Fruit fly (Drosophila melanogaster) whole organism, embryonic: ENCODE data around the gene CG33203.

Source experiments
- B-H2 ChIP-seq: fragments of 200-800 bp; sonication (Bioruptor generic); optimal IDR thresholded peaks from 2 replicates; lab custom pipeline; 2018; ENCODE audit warnings: missing biosample characterization, mild to moderate bottlenecking, missing genetic modification characterization
- BEAF-32 ChIP-seq: fragments of 200-800 bp; sonication (Bioruptor generic); optimal IDR thresholded peaks from 3 replicates; lab custom pipeline; 2017; ENCODE audit warnings: missing biosample characterization, missing genetic modification characterization, mild to moderate bottlenecking, moderate library complexity, missing genetic modification reagents
- Bdp1 ChIP-seq: fragments of 200-800 bp; sonication (Bioruptor generic); optimal IDR thresholded peaks from 3 replicates; lab custom pipeline; 2016; ENCODE audit warnings: missing biosample characterization, missing genetic modification characterization
- CG1024 ChIP-seq: fragments of 200-800 bp; sonication (Bioruptor generic); IDR thresholded peaks from 2 replicates; pipeline ENCODE4 v1.3.6; 2022; ENCODE audit warnings: missing biosample characterization, missing genetic modification characterization
- CG10431 ChIP-seq: fragments of 200-800 bp; sonication (Bioruptor generic); optimal IDR thresholded peaks from 3 replicates; lab custom pipeline; 2018; ENCODE audit warnings: missing biosample characterization, mild to moderate bottlenecking, missing genetic modification characterization
- CG10959 ChIP-seq: fragments of 200-800 bp; sonication (Bioruptor generic); IDR thresholded peaks from 2 replicates; pipeline ENCODE4 v1.3.6; 2022; ENCODE audit warnings: missing biosample characterization, missing genetic modification characterization
- CG12155 ChIP-seq: fragments of 200-800 bp; sonication (Bioruptor generic); optimal IDR thresholded peaks from 3 replicates; lab custom pipeline; 2016; ENCODE audit warnings: missing biosample characterization, missing genetic modification characterization
- CG14014 ChIP-seq: fragments of 200-800 bp; sonication (Bioruptor generic); IDR thresholded peaks from 2 replicates; pipeline ENCODE4 v1.3.6; 2022; ENCODE audit warnings: missing biosample characterization, missing genetic modification characterization
- CG17186 ChIP-seq: fragments of 200-800 bp; sonication (Bioruptor generic); optimal IDR thresholded peaks from 3 replicates; lab custom pipeline; 2017; ENCODE audit warnings: missing biosample characterization, missing genetic modification reagents, missing genetic modification characterization
- CG17359 ChIP-seq: fragments of 200-800 bp; sonication (Bioruptor generic); optimal IDR thresholded peaks from 3 replicates; lab custom pipeline; 2018; ENCODE audit warnings: missing biosample characterization, mild to moderate bottlenecking, missing genetic modification characterization, moderate library complexity
- CG2875 ChIP-seq: fragments of 200-800 bp; sonication (Bioruptor generic); optimal IDR thresholded peaks from 2 replicates; lab custom pipeline; 2017; ENCODE audit warnings: missing biosample characterization, mild to moderate bottlenecking, missing genetic modification characterization, missing genetic modification reagents
- CG3065 ChIP-seq: fragments of 200-800 bp; sonication (Bioruptor generic); optimal IDR thresholded peaks from 2 replicates; lab custom pipeline; 2016; ENCODE audit warnings: missing biosample characterization, missing genetic modification characterization
- CG31224 ChIP-seq: fragments of 200-800 bp; sonication (Bioruptor generic); IDR thresholded peaks from 2 replicates; pipeline ENCODE4 v1.3.6; 2022; ENCODE audit warnings: missing biosample characterization, missing genetic modification characterization
- CG31441 ChIP-seq: fragments of 200-800 bp; sonication (Bioruptor generic); IDR thresholded peaks from 2 replicates; pipeline ENCODE4 v1.3.6; 2022; ENCODE audit warnings: missing biosample characterization, missing genetic modification characterization
- CG3281 ChIP-seq: fragments of 200-800 bp; sonication (Bioruptor generic); optimal IDR thresholded peaks from 3 replicates; lab custom pipeline; 2017; ENCODE audit warnings: missing biosample characterization, mild to moderate bottlenecking, missing genetic modification characterization
- CG34224 ChIP-seq: fragments of 200-800 bp; sonication (Bioruptor generic); IDR thresholded peaks from 3 replicates; pipeline ENCODE4 v1.3.6; 2022; ENCODE audit warnings: missing biosample characterization, missing genetic modification characterization; ENCODE audit not compliant: partially characterized antibody
- CG42726 ChIP-seq: fragments of 200-800 bp; sonication (Bioruptor generic); IDR thresholded peaks from 2 replicates; pipeline ENCODE4 v1.3.6; 2022; ENCODE audit warnings: missing biosample characterization, missing genetic modification characterization; ENCODE audit not compliant: partially characterized antibody
- CG6254 ChIP-seq: fragments of 200-800 bp; sonication (Bioruptor generic); optimal IDR thresholded peaks from 3 replicates; lab custom pipeline; 2017; ENCODE audit warnings: mild to moderate bottlenecking, missing biosample characterization, missing genetic modification reagents, missing genetic modification characterization
- CG6654 ChIP-seq: fragments of 200-800 bp; sonication (Bioruptor generic); optimal IDR thresholded peaks from 2 replicates; lab custom pipeline; 2017; ENCODE audit warnings: missing biosample characterization, mild to moderate bottlenecking, missing genetic modification characterization
- CG6683 ChIP-seq: fragments of 200-800 bp; sonication (Bioruptor generic); optimal IDR thresholded peaks from 2 replicates; lab custom pipeline; 2017; ENCODE audit warnings: missing biosample characterization, mild to moderate bottlenecking, missing genetic modification characterization, missing genetic modification reagents
- CG7928 ChIP-seq: fragments of 200-800 bp; sonication (Bioruptor generic); optimal IDR thresholded peaks from 2 replicates; lab custom pipeline; 2017; ENCODE audit warnings: missing biosample characterization, mild to moderate bottlenecking, missing genetic modification characterization
- CG9932 ChIP-seq: fragments of 200-800 bp; sonication (Bioruptor generic); IDR thresholded peaks from 2 replicates; pipeline ENCODE4 v1.3.6; 2022; ENCODE audit warnings: missing biosample characterization, missing genetic modification characterization
- D19B ChIP-seq: fragments of 200-800 bp; sonication (Bioruptor generic); optimal IDR thresholded peaks from 2 replicates; lab custom pipeline; 2017; ENCODE audit warnings: missing biosample characterization, mild to moderate bottlenecking, missing genetic modification characterization
- Dfd ChIP-seq, 2 experiments: fragments of >200 bp; optimal IDR thresholded peaks; 2 replicates each; lab custom pipeline; 2017; ENCODE audit warnings: missing biosample characterization in 2 of 2, missing genetic modification characterization in 2 of 2
- Doc2 ChIP-seq: fragments of 200-800 bp; sonication (Bioruptor generic); IDR thresholded peaks from 2 replicates; pipeline ENCODE4 v1.3.6; 2022; ENCODE audit warnings: missing biosample characterization, missing genetic modification characterization
- Ets65A ChIP-seq: fragments of 200-800 bp; sonication (Bioruptor generic); peaks from one replicate; lab custom pipeline; 2016; ENCODE audit warnings: missing biosample characterization, missing genetic modification characterization
- Fer1 ChIP-seq: fragments of 200-800 bp; sonication (Bioruptor generic); optimal IDR thresholded peaks from 2 replicates; lab custom pipeline; 2017; ENCODE audit warnings: missing biosample characterization, mild to moderate bottlenecking, missing genetic modification characterization
- Gug ChIP-seq: fragments of 200-800 bp; sonication (Bioruptor generic); IDR thresholded peaks from 4 replicates; pipeline ENCODE4 v1.3.6; 2022; ENCODE audit warnings: missing biosample characterization, missing genetic modification characterization
- HLH54F ChIP-seq: fragments of 200-800 bp; sonication (Bioruptor generic); optimal IDR thresholded peaks from 3 replicates; lab custom pipeline; 2016; ENCODE audit warnings: missing biosample characterization, missing genetic modification characterization
- Lpt ChIP-seq: fragments of >200 bp; optimal IDR thresholded peaks from 2 replicates; lab custom pipeline; 2018; ENCODE audit warnings: missing biosample characterization, missing genetic modification characterization
- Myb ChIP-seq: fragments of 200-800 bp; sonication (Bioruptor generic); optimal IDR thresholded peaks from 2 replicates; lab custom pipeline; 2016; ENCODE audit warnings: missing biosample characterization, missing genetic modification characterization
- NK7.1 ChIP-seq: fragments of 200-800 bp; sonication (Bioruptor generic); optimal IDR thresholded peaks from 3 replicates; lab custom pipeline; 2016; ENCODE audit warnings: missing biosample characterization, missing genetic modification characterization
- Oaz ChIP-seq: fragments of 200-800 bp; sonication (Bioruptor generic); IDR thresholded peaks from 2 replicates; pipeline ENCODE4 v1.3.6; 2022; ENCODE audit warnings: missing biosample characterization, missing genetic modification characterization
- Poxn ChIP-seq: fragments of 200-800 bp; sonication (Bioruptor generic); IDR thresholded peaks from 2 replicates; pipeline ENCODE4 v1.3.6; 2022; ENCODE audit warnings: missing biosample characterization, missing genetic modification characterization
- Xbp1 ChIP-seq: fragments of 200-800 bp; sonication (Bioruptor generic); optimal IDR thresholded peaks from 3 replicates; lab custom pipeline; 2016; ENCODE audit warnings: missing biosample characterization, mild to moderate bottlenecking, missing genetic modification characterization
- al ChIP-seq: fragments of 200-800 bp; sonication (Bioruptor generic); IDR thresholded peaks from 2 replicates; pipeline ENCODE4 v1.3.6; 2022; ENCODE audit warnings: missing biosample characterization, missing genetic modification characterization
- bowl ChIP-seq: fragments of 200-800 bp; sonication (Bioruptor generic); IDR thresholded peaks from 2 replicates; pipeline ENCODE4 v1.3.6; 2022; ENCODE audit warnings: missing biosample characterization, missing genetic modification characterization
- btn ChIP-seq: fragments of 200-800 bp; sonication (Bioruptor generic); optimal IDR thresholded peaks from 2 replicates; lab custom pipeline; 2016; ENCODE audit warnings: missing biosample characterization, missing genetic modification characterization
- chinmo ChIP-seq: fragments of 200-800 bp; sonication (Bioruptor generic); IDR thresholded peaks from 4 replicates; pipeline ENCODE4 v1.3.6; 2022; ENCODE audit warnings: missing biosample characterization, missing genetic modification characterization; ENCODE audit not compliant: partially characterized antibody
- crp ChIP-seq, 2 experiments: fragments of 200-800 bp; sonication (Bioruptor generic); optimal IDR thresholded peaks; 2 replicates in 1 of 2; 3 replicates in 1 of 2; lab custom pipeline; 2017; ENCODE audit warnings: missing biosample characterization in 2 of 2, missing genetic modification characterization in 2 of 2, mild to moderate bottlenecking in 1 of 2, moderate library complexity in 1 of 2
- eve ChIP-seq, 2 experiments: fragments of >200 bp; optimal IDR thresholded peaks; 2 replicates each; lab custom pipeline; 2017; ENCODE audit warnings: missing biosample characterization in 2 of 2, missing genetic modification characterization in 2 of 2
- fd3F ChIP-seq: fragments of 200-800 bp; sonication (Bioruptor generic); optimal IDR thresholded peaks from 2 replicates; lab custom pipeline; 2018; ENCODE audit warnings: missing biosample characterization, mild to moderate bottlenecking, missing genetic modification characterization, moderate library complexity
- gce ChIP-seq: fragments of 200-800 bp; sonication (Bioruptor generic); IDR thresholded peaks from 3 replicates; pipeline ENCODE4 v1.3.6; 2022; ENCODE audit warnings: missing biosample characterization, missing genetic modification characterization
- grau ChIP-seq: fragments of 200-800 bp; optimal IDR thresholded peaks from 3 replicates; lab custom pipeline; 2019; ENCODE audit warnings: missing biosample characterization, mild to moderate bottlenecking, missing genetic modification characterization, moderate library complexity
- jigr1 ChIP-seq: fragments of 200-800 bp; sonication (Bioruptor generic); IDR thresholded peaks from 3 replicates; pipeline ENCODE4 v1.3.6; 2022; ENCODE audit warnings: missing biosample characterization, missing genetic modification characterization
- knrl ChIP-seq: fragments of 200-800 bp; sonication (Bioruptor generic); IDR thresholded peaks from 3 replicates; pipeline ENCODE4 v1.3.6; 2022; ENCODE audit warnings: missing biosample characterization, missing genetic modification characterization; ENCODE audit not compliant: partially characterized antibody
- sd ChIP-seq: fragments of 200-800 bp; sonication (Bioruptor generic); optimal IDR thresholded peaks from 3 replicates; lab custom pipeline; 2018; ENCODE audit warnings: missing biosample characterization, mild to moderate bottlenecking, missing genetic modification characterization, moderate library complexity
- so ChIP-seq: fragments of 200-800 bp; sonication (Bioruptor generic); IDR thresholded peaks from 3 replicates; pipeline ENCODE4 v1.3.6; 2022; ENCODE audit warnings: missing biosample characterization, missing genetic modification characterization
- sqz ChIP-seq: fragments of 200-800 bp; sonication (Bioruptor generic); optimal IDR thresholded peaks from 3 replicates; lab custom pipeline; 2018; ENCODE audit warnings: missing biosample characterization, mild to moderate bottlenecking, missing genetic modification characterization
- ttk ChIP-seq: fragments of 200-800 bp; sonication (Bioruptor generic); IDR thresholded peaks from 2 replicates; pipeline ENCODE4 v2.1.2; 2022; ENCODE audit warnings: missing biosample characterization, missing genetic modification characterization
- vnd ChIP-seq: fragments of 200-800 bp; sonication (Bioruptor generic); IDR thresholded peaks from 3 replicates; pipeline ENCODE4 v1.3.6; 2022; ENCODE audit warnings: missing biosample characterization, missing genetic modification characterization; ENCODE audit not compliant: partially characterized antibody
- vvl ChIP-seq: fragments of 200-800 bp; sonication (Bioruptor generic); IDR thresholded peaks from 2 replicates; pipeline ENCODE4 v1.3.6; 2022; ENCODE audit warnings: missing biosample characterization, missing genetic modification characterization
- zen ChIP-seq: fragments of 200-800 bp; sonication (Bioruptor generic); optimal IDR thresholded peaks from 3 replicates; lab custom pipeline; 2018; ENCODE audit warnings: missing biosample characterization, mild to moderate bottlenecking, missing genetic modification characterization, moderate library complexity

Gene CG33203

DNA sequence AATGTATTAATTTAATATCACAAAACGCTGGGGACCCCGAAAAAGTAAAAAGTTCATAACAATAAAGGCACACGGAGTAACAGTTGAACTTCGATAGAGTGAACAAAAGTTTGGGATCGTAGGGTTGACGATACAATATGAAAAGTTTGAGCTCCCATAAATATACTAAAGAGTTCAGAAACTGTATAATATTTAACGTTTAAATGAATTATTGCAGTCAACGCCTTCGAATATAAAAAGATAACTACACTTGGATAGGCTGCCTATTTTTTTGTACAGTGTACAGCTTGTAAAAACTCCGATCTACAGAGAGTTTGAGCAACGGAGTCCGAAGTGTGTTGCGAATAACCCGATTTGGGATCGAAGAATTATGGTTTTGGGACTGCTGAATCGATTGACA is 56.8 kb downstream of the CG33203 start (continued):
- TF ChIP-seq jigr1 (GFP tag; lab: Robert Waterston, UW), result no peak
- TF ChIP-seq BEAF-32 (GFP tag; lab: Kevin White, UChicago), result no peak
- no peak for TF ChIP-seq CG7928 (GFP tag; lab: Kevin White, UChicago)
- peak; percentile 77 for TF ChIP-seq grau (tag; lab: Kevin White, UChicago)
- TF ChIP-seq fd3F, result no peak
- TF ChIP-seq CG6654, result no peak
- no peak for TF ChIP-seq CG3281 (GFP tag; lab: Kevin White, UChicago)
- no peak for TF ChIP-seq gce (GFP tag; lab: Robert Waterston, UW)
- TF ChIP-seq B-H2 (GFP tag; lab: Kevin White, UChicago), result no peak
- no peak for TF ChIP-seq HLH54F
- TF ChIP-seq CG9932 (GFP tag; lab: Robert Waterston, UW), result no peak
- TF ChIP-seq Poxn (GFP tag; lab: Robert Waterston, UW), result no peak
- no peak for TF ChIP-seq Doc2 (GFP tag; lab: Robert Waterston, UW)
- no peak for TF ChIP-seq CG1024 (GFP tag; lab: Robert Waterston, UW)
- no peak for TF ChIP-seq CG17186 (GFP tag; lab: Kevin White, UChicago)
- TF ChIP-seq Ets65A (GFP tag; lab: Kevin White, UChicago), result no peak
- TF ChIP-seq CG42726 (GFP tag; lab: Robert Waterston, UW), result no peak
- no peak for TF ChIP-seq crp (GFP tag; optimal IDR thresholded peaks at IDR 0.05; lab: Kevin White, UChicago)
- TF ChIP-seq vvl (GFP tag; lab: Robert Waterston, UW), result no peak
- no peak for TF ChIP-seq Myb (GFP tag; lab: Kevin White, UChicago)
- no peak for TF ChIP-seq Oaz
- TF ChIP-seq CG14014 (GFP tag; lab: Robert Waterston, UW), result no peak
- TF ChIP-seq chinmo (GFP tag; lab: Robert Waterston, UW), result no peak
- TF ChIP-seq CG31224 (GFP tag; lab: Robert Waterston, UW), result no peak
- peak; percentile 39 for TF ChIP-seq CG17359
- TF ChIP-seq sd (tag; lab: Kevin White, UChicago), result no peak
- no peak for TF ChIP-seq CG10431
- no peak for TF ChIP-seq CG6254 (GFP tag; lab: Kevin White, UChicago)
- TF ChIP-seq vnd (GFP tag; lab: Robert Waterston, UW), result no peak
- no peak for TF ChIP-seq CG3065 (GFP tag; lab: Kevin White, UChicago)
- TF ChIP-seq CG2875 (GFP tag; lab: Kevin White, UChicago), result no peak
- no peak for TF ChIP-seq CG31441 (GFP tag; lab: Robert Waterston, UW)
- TF ChIP-seq eve (GFP tag; optimal IDR thresholded peaks at IDR 0.05; lab: Kevin White, UChicago), result no peak
- TF ChIP-seq Fer1, result no peak
- no peak for TF ChIP-seq NK7.1 (GFP tag; lab: Kevin White, UChicago)
- TF ChIP-seq al (GFP tag; lab: Robert Waterston, UW), result no peak
- TF ChIP-seq zen (tag; lab: Kevin White, UChicago), result no peak
- TF ChIP-seq bowl, result no peak
- no peak for TF ChIP-seq CG10959 (GFP tag; lab: Robert Waterston, UW)
- TF ChIP-seq Lpt, result no peak
- TF ChIP-seq Dfd (GFP tag; optimal IDR thresholded peaks at IDR 0.05; lab: Kevin White, UChicago), result no peak
- TF ChIP-seq CG34224, result no peak
- no peak for TF ChIP-seq Xbp1 (GFP tag; lab: Kevin White, UChicago)
- TF ChIP-seq D19B (GFP tag; lab: Kevin White, UChicago), result no peak
- TF ChIP-seq CG6683 (GFP tag; lab: Kevin White, UChicago), result no peak
- no peak for TF ChIP-seq CG12155 (GFP tag; lab: Kevin White, UChicago)
- TF ChIP-seq Bdp1 (GFP tag; lab: Kevin White, UChicago), result no peak
- no peak for TF ChIP-seq btn
- no peak for TF ChIP-seq sqz (GFP tag; lab: Kevin White, UChicago)
- TF ChIP-seq so, result no peak
- TF ChIP-seq ttk (GFP tag; lab: Robert Waterston, UW), result no peak
- TF ChIP-seq knrl (GFP tag; lab: Robert Waterston, UW), result no peak
- no peak for TF ChIP-seq Gug (GFP tag; lab: Robert Waterston, UW)
